Fruit fly (Drosophila melanogaster) whole organism, embryonic: ENCODE results near the gene scyl.

ENCODE experiments used
- Atf6 ChIP-seq: fragments of 200-800 bp; sonication (Bioruptor generic); IDR thresholded peaks from 2 replicates; pipeline ENCODE4 v1.3.6; 2022; ENCODE audit warnings: missing biosample characterization, missing genetic modification characterization
- Awh ChIP-seq: fragments of 200-800 bp; sonication (Bioruptor generic); IDR thresholded peaks from 2 replicates; pipeline ENCODE4, ENCODE4 v1.3.6; 2022; ENCODE audit warnings: missing biosample characterization, missing genetic modification characterization
- C15 ChIP-seq: fragments of 200-800 bp; sonication (Bioruptor generic); IDR thresholded peaks from 3 replicates; pipeline ENCODE4 v1.3.6; 2022; ENCODE audit warnings: missing biosample characterization, missing genetic modification characterization
- CG10267 ChIP-seq: fragments of 200-800 bp; sonication (Bioruptor generic); optimal IDR thresholded peaks from 2 replicates; lab custom pipeline; 2018; ENCODE audit warnings: missing biosample characterization, mild to moderate bottlenecking, missing genetic modification characterization, moderate library complexity
- CG13775 ChIP-seq: fragments of 200-800 bp; sonication (Bioruptor generic); optimal IDR thresholded peaks from 3 replicates; lab custom pipeline; 2017; ENCODE audit warnings: missing biosample characterization, mild to moderate bottlenecking, missing genetic modification characterization
- CG14014 ChIP-seq: fragments of 200-800 bp; sonication (Bioruptor generic); IDR thresholded peaks from 2 replicates; pipeline ENCODE4 v1.3.6; 2022; ENCODE audit warnings: missing biosample characterization, missing genetic modification characterization
- CG15011 ChIP-seq: fragments of 200-800 bp; sonication (Bioruptor generic); optimal IDR thresholded peaks from 3 replicates; lab custom pipeline; 2018; ENCODE audit warnings: missing biosample characterization, mild to moderate bottlenecking, missing genetic modification characterization
- CG17385 ChIP-seq: fragments of 200-800 bp; sonication (Bioruptor generic); optimal IDR thresholded peaks from 3 replicates; lab custom pipeline; 2018; ENCODE audit warnings: missing biosample characterization, mild to moderate bottlenecking, missing genetic modification characterization
- CG2678 ChIP-seq: fragments of 200-800 bp; sonication (Bioruptor generic); optimal IDR thresholded peaks from 3 replicates; lab custom pipeline; 2019; ENCODE audit warnings: missing biosample characterization, mild to moderate bottlenecking, missing genetic modification characterization, moderate library complexity
- CG3065 ChIP-seq: fragments of 200-800 bp; sonication (Bioruptor generic); optimal IDR thresholded peaks from 2 replicates; lab custom pipeline; 2016; ENCODE audit warnings: missing biosample characterization, missing genetic modification characterization
- CG34376 ChIP-seq: fragments of 200-800 bp; sonication (Bioruptor generic); optimal IDR thresholded peaks from 2 replicates; lab custom pipeline; 2018; ENCODE audit warnings: missing biosample characterization, mild to moderate bottlenecking, missing genetic modification characterization
- CG4328 ChIP-seq: fragments of 200-800 bp; sonication (Bioruptor generic); optimal IDR thresholded peaks from 3 replicates; lab custom pipeline; 2017; ENCODE audit warnings: missing biosample characterization, missing genetic modification reagents, missing genetic modification characterization
- CG4730 ChIP-seq: fragments of 200-800 bp; sonication (Bioruptor generic); IDR thresholded peaks from 2 replicates; pipeline ENCODE4 v1.3.6; 2022; ENCODE audit warnings: missing biosample characterization, missing genetic modification characterization
- CG6254 ChIP-seq: fragments of 200-800 bp; sonication (Bioruptor generic); optimal IDR thresholded peaks from 3 replicates; lab custom pipeline; 2017; ENCODE audit warnings: mild to moderate bottlenecking, missing biosample characterization, missing genetic modification reagents, missing genetic modification characterization
- CG8290 ChIP-seq, 3 experiments: fragments of 200-800 bp; sonication (Bioruptor generic); optimal IDR thresholded peaks; 2 replicates each; lab custom pipeline; 2016 to 2019; ENCODE audit warnings: missing biosample characterization in 3 of 3, missing genetic modification characterization in 3 of 3, mild to moderate bottlenecking in 2 of 3, moderate library complexity in 1 of 3
- CG9215 ChIP-seq: fragments of 200-800 bp; sonication (Bioruptor generic); IDR thresholded peaks from 2 replicates; pipeline ENCODE4 v1.3.6; 2022; ENCODE audit warnings: missing biosample characterization, missing genetic modification characterization
- CG9609 ChIP-seq: fragments of 200-800 bp; sonication (Bioruptor generic); optimal IDR thresholded peaks from 3 replicates; lab custom pipeline; 2016; ENCODE audit warnings: missing biosample characterization, missing genetic modification characterization
- CrebB ChIP-seq: fragments of 200-800 bp; sonication (Bioruptor generic); optimal IDR thresholded peaks from 3 replicates; lab custom pipeline; 2018; ENCODE audit warnings: missing biosample characterization, mild to moderate bottlenecking, missing genetic modification characterization
- Dbx ChIP-seq: fragments of 200-800 bp; sonication (Bioruptor generic); IDR thresholded peaks from 3 replicates; pipeline ENCODE4 v1.3.6; 2022; ENCODE audit warnings: missing biosample characterization, missing genetic modification characterization
- GATAe ChIP-seq: fragments of 200-800 bp; sonication (Bioruptor generic); conservative IDR thresholded peaks from 2 replicates; pipeline ENCODE4 v1.3.6; 2022; ENCODE audit warnings: missing biosample characterization, missing genetic modification characterization
- Hey ChIP-seq: fragments of 200-800 bp; sonication (Bioruptor generic); optimal IDR thresholded peaks from 3 replicates; lab custom pipeline; 2018; ENCODE audit warnings: missing biosample characterization, mild to moderate bottlenecking, missing genetic modification characterization
- Hr3 ChIP-seq: fragments of 200-800 bp; sonication (Bioruptor generic); optimal IDR thresholded peaks from 3 replicates; lab custom pipeline; 2016; ENCODE audit warnings: missing biosample characterization, missing genetic modification characterization
- Max ChIP-seq: fragments of 200-800 bp; sonication (Bioruptor generic); optimal IDR thresholded peaks from 2 replicates; lab custom pipeline; 2016; ENCODE audit warnings: missing biosample characterization, mild to moderate bottlenecking, missing genetic modification characterization
- Nf-YB ChIP-seq: fragments of 200-800 bp; sonication (Bioruptor generic); optimal IDR thresholded peaks from 3 replicates; lab custom pipeline; 2019; ENCODE audit warnings: missing biosample characterization, mild to moderate bottlenecking, missing genetic modification characterization, moderate library complexity
- Opbp ChIP-seq: fragments of 200-800 bp; sonication (Bioruptor generic); IDR thresholded peaks from 3 replicates; pipeline ENCODE4 v1.3.6; 2022; ENCODE audit warnings: missing biosample characterization, missing genetic modification characterization; ENCODE audit not compliant: partially characterized antibody
- Side ChIP-seq: fragments of 200-800 bp; sonication (Bioruptor generic); optimal IDR thresholded peaks from 2 replicates; lab custom pipeline; 2016; ENCODE audit warnings: missing biosample characterization, missing genetic modification characterization
- abd-A ChIP-seq: fragments of 200-800 bp; sonication (Bioruptor generic); optimal IDR thresholded peaks from 3 replicates; lab custom pipeline; 2019; ENCODE audit warnings: missing biosample characterization, mild to moderate bottlenecking, missing genetic modification characterization, moderate library complexity
- aop ChIP-seq: fragments of 200-800 bp; sonication (Bioruptor generic); IDR thresholded peaks from 2 replicates; pipeline ENCODE4 v1.3.6; 2022; ENCODE audit warnings: missing biosample characterization, missing genetic modification characterization
- bowl ChIP-seq: fragments of 200-800 bp; sonication (Bioruptor generic); IDR thresholded peaks from 2 replicates; pipeline ENCODE4 v1.3.6; 2022; ENCODE audit warnings: missing biosample characterization, missing genetic modification characterization
- dmrt99B ChIP-seq: fragments of 200-800 bp; sonication (Bioruptor generic); optimal IDR thresholded peaks from 2 replicates; lab custom pipeline; 2018; ENCODE audit warnings: missing biosample characterization, mild to moderate bottlenecking, missing genetic modification characterization, moderate library complexity
- dpn ChIP-seq, 2 experiments: fragments of 200-800 bp; sonication (Bioruptor generic); optimal IDR thresholded peaks; 3 replicates each; lab custom pipeline; 2016; ENCODE audit warnings: missing biosample characterization in 2 of 2, missing genetic modification characterization in 2 of 2
- fd102C ChIP-seq: fragments of 200-800 bp; sonication (Bioruptor generic); optimal IDR thresholded peaks from 2 replicates; lab custom pipeline; 2018; ENCODE audit warnings: missing biosample characterization, mild to moderate bottlenecking, missing genetic modification characterization, moderate library complexity
- fd96Cb ChIP-seq: fragments of 200-800 bp; sonication (Bioruptor generic); optimal IDR thresholded peaks from 2 replicates; lab custom pipeline; 2018; ENCODE audit warnings: missing biosample characterization, mild to moderate bottlenecking, missing genetic modification characterization, moderate library complexity
- grn ChIP-seq: fragments of 200-800 bp; sonication (Bioruptor generic); optimal IDR thresholded peaks from 3 replicates; lab custom pipeline; 2017; ENCODE audit warnings: missing biosample characterization, missing genetic modification characterization
- hth ChIP-seq: fragments of >200 bp; optimal IDR thresholded peaks from 2 replicates; lab custom pipeline; 2017; ENCODE audit warnings: inconsistent platforms
- inv ChIP-seq: fragments of 200-800 bp; sonication (Bioruptor generic); IDR thresholded peaks from 2 replicates; pipeline ENCODE4 v1.3.6; 2022; ENCODE audit warnings: missing biosample characterization, missing genetic modification characterization; ENCODE audit not compliant: partially characterized antibody
- kni ChIP-seq: fragments of 200-800 bp; sonication (Bioruptor generic); optimal IDR thresholded peaks from 3 replicates; lab custom pipeline; 2017; ENCODE audit warnings: mild to moderate bottlenecking, missing biosample characterization, missing genetic modification reagents, missing genetic modification characterization
- lab ChIP-seq: fragments of 200-800 bp; sonication (Bioruptor generic); optimal IDR thresholded peaks from 3 replicates; lab custom pipeline; 2017; ENCODE audit warnings: missing biosample characterization, missing genetic modification characterization, mild to moderate bottlenecking, moderate library complexity, missing genetic modification reagents
- lmd ChIP-seq: fragments of 200-800 bp; sonication (Bioruptor generic); IDR thresholded peaks from 2 replicates; pipeline ENCODE4 v1.3.6; 2022; ENCODE audit warnings: missing biosample characterization, missing genetic modification characterization
- lola ChIP-seq, 3 experiments: fragments of >200 bp in 2 of 3; fragments of 200-800 bp in 1 of 3; sonication (Bioruptor generic) in 1 of 3; optimal IDR thresholded peaks; 2 replicates each; lab custom pipeline; 2017 to 2019; ENCODE audit warnings: missing biosample characterization in 3 of 3, missing genetic modification characterization in 3 of 3, mild to moderate bottlenecking in 1 of 3, moderate library complexity in 1 of 3
- nau ChIP-seq: fragments of 200-800 bp; sonication (Bioruptor generic); optimal IDR thresholded peaks from 3 replicates; lab custom pipeline; 2017; ENCODE audit warnings: missing biosample characterization, mild to moderate bottlenecking, missing genetic modification characterization, missing genetic modification reagents
- pan ChIP-seq, 4 experiments: fragments of >200 bp in 3 of 4; fragments of 200-800 bp in 1 of 4; sonication (Bioruptor generic) in 1 of 4; optimal IDR thresholded peaks in 3 of 4; IDR thresholded peaks in 1 of 4; 2 replicates each; pipeline versions ENCODE4 v1.3.6 to Lab custom; 2017 to 2022; ENCODE audit warnings: missing biosample characterization in 2 of 4, missing genetic modification characterization in 2 of 4, mixed read lengths in 1 of 4
- sd ChIP-seq: fragments of 200-800 bp; sonication (Bioruptor generic); optimal IDR thresholded peaks from 3 replicates; lab custom pipeline; 2018; ENCODE audit warnings: missing biosample characterization, mild to moderate bottlenecking, missing genetic modification characterization, moderate library complexity
- tio ChIP-seq: fragments of 200-800 bp; sonication (Bioruptor generic); optimal IDR thresholded peaks from 2 replicates; lab custom pipeline; 2017; ENCODE audit warnings: missing biosample characterization, missing genetic modification characterization, inconsistent platforms
- unpg ChIP-seq: fragments of 200-800 bp; sonication (Bioruptor generic); optimal IDR thresholded peaks from 3 replicates; lab custom pipeline; 2018; ENCODE audit warnings: missing biosample characterization, mild to moderate bottlenecking, missing genetic modification characterization, moderate library complexity
- wdn ChIP-seq: fragments of 200-800 bp; sonication (Bioruptor generic); IDR thresholded peaks from 2 replicates; pipeline ENCODE4 v1.3.6; 2022; ENCODE audit warnings: missing biosample characterization, missing genetic modification characterization

Gene scyl

DNA sequence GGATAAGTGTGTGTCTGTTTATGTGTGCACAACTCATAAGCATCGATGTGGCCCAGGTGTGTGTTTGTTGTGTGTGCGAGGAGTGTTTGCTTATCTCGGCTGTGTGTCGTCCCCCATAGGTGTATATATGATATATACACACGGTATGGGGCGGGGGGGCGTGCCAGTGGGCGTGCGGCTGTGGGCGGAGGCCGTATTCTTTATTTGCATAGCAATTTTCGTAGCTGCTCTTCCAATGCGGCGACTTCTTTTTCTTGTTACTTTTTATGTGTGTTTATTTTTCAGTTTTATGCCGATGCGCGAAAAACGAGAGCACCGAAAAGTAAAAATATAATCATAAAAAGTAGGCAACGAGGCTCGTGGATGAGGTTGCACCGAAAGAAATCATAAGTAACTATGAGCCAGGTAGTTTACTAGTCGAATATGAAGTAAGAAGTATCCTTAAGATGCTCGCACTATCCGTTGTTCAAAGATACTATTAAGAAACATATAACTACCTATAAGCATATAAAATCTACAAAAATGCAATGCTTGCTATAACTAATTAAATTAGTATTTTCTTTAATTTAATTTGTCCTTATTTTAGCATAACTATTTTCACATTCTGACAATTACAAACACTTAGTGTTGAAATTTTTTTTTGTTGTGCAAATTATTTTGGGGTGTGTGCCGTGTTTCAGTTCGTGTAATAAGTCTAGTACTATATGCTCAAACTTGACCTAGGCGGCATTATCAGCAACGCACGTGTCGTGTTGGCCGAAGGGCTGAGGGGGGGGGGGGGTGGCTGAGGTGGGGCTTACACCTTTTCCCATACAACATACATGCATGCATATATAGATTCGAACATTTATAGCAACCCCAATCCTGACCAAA is 26.6 kb downstream of the scyl start (continued):
- TF ChIP-seq dpn (GFP tag; optimal IDR thresholded peaks at IDR 0.05; lab: Kevin White, UChicago): peak in 1 of 2 experiments; percentile 38
- TF ChIP-seq bowl (GFP tag; lab: Robert Waterston, UW): 0 out of 2 replicates have a peak, but pooled peaks have one; percentile 19
- TF ChIP-seq CG8290 (GFP tag; optimal IDR thresholded peaks at IDR 0.05; lab: Kevin White, UChicago): no peak
- TF ChIP-seq CG8290 (tag; optimal IDR thresholded peaks at IDR 0.05; lab: Kevin White, UChicago): peak in 1 of 2 experiments; percentile 37
- no peak for TF ChIP-seq grn
- no peak for TF ChIP-seq CG34376 (GFP tag; lab: Kevin White, UChicago)
- TF ChIP-seq Hey (tag; lab: Kevin White, UChicago): peak; percentile 22
- peak; percentile 17 for TF ChIP-seq CG2678 (tag; lab: Kevin White, UChicago)
- TF ChIP-seq lab: peak; percentile 12
- no peak for TF ChIP-seq hth (lab: Kevin White, UChicago)
- no peak for TF ChIP-seq inv (GFP tag; lab: Robert Waterston, UW)
- TF ChIP-seq CG4730 (GFP tag; lab: Robert Waterston, UW): no peak
- no peak for TF ChIP-seq Max
- TF ChIP-seq CG4328: peak; percentile 10
- no peak for TF ChIP-seq nau
- TF ChIP-seq CG9215 (GFP tag; lab: Robert Waterston, UW): 0 out of 2 replicates have a peak, but pooled peaks have one; percentile 7
- peak; percentile 52 for TF ChIP-seq Hr3 (GFP tag; lab: Kevin White, UChicago)
- TF ChIP-seq Side (GFP tag; lab: Kevin White, UChicago): no peak
- TF ChIP-seq pan (optimal IDR thresholded peaks at IDR 0.05; lab: Kevin White, UChicago): no peak
- peak in 1 of 2 experiments; percentile 12 for TF ChIP-seq pan (GFP tag; optimal IDR thresholded peaks at IDR 0.05 in 1 of 2, IDR thresholded peaks at IDR 0.05 in 1 of 2)
- TF ChIP-seq fd102C (GFP tag; lab: Kevin White, UChicago): no peak
- TF ChIP-seq C15 (GFP tag; lab: Robert Waterston, UW): peak; percentile 25; the same call in 1 of the 3 replicates
- no peak for TF ChIP-seq GATAe (GFP tag; lab: Robert Waterston, UW)
- no peak for TF ChIP-seq aop (GFP tag; lab: Robert Waterston, UW)
- no peak for TF ChIP-seq CG6254 (GFP tag; lab: Kevin White, UChicago)
- peak; percentile 2 for TF ChIP-seq kni (GFP tag; lab: Kevin White, UChicago)
- peak; percentile 2 for TF ChIP-seq fd96Cb (tag; lab: Kevin White, UChicago)
- no peak for TF ChIP-seq CG9609 (GFP tag; lab: Kevin White, UChicago)
- TF ChIP-seq sd: no peak
- peak; percentile 32; the same call in 1 of the 2 replicates for TF ChIP-seq wdn (GFP tag; lab: Robert Waterston, UW)
- TF ChIP-seq unpg (GFP tag; lab: Kevin White, UChicago): no peak
- TF ChIP-seq tio (GFP tag; lab: Kevin White, UChicago): peak; percentile 45
- no peak for TF ChIP-seq Opbp
- TF ChIP-seq lola (GFP tag; optimal IDR thresholded peaks at IDR 0.05; lab: Kevin White, UChicago): peak in 1 of 3 experiments; percentile 14
- TF ChIP-seq Dbx (GFP tag; lab: Robert Waterston, UW): peak; percentile 30; the same call in 1 of the 3 replicates
- TF ChIP-seq abd-A: no peak
- 0 out of 2 replicates have a peak, but pooled peaks have one; percentile 19 for TF ChIP-seq Awh (GFP tag; lab: Robert Waterston, UW)
- peak; percentile 58 for TF ChIP-seq CG13775 (GFP tag; lab: Kevin White, UChicago)
- TF ChIP-seq CG10267 (tag; lab: Kevin White, UChicago): no peak
- TF ChIP-seq CG15011 (GFP tag; lab: Kevin White, UChicago): peak; percentile 3
- TF ChIP-seq Nf-YB (GFP tag; lab: Kevin White, UChicago): peak; percentile 21
- peak; percentile 72 for TF ChIP-seq Atf6 (GFP tag; lab: Robert Waterston, UW)
- TF ChIP-seq CG14014: peak; percentile 36
- no peak for TF ChIP-seq dmrt99B (tag; lab: Kevin White, UChicago)
- TF ChIP-seq CG17385 (GFP tag; lab: Kevin White, UChicago): peak; percentile 0
- TF ChIP-seq CG3065: peak; percentile 15
- no peak for TF ChIP-seq CrebB (tag; lab: Kevin White, UChicago)
- TF ChIP-seq lmd (GFP tag; lab: Robert Waterston, UW): no peak
